Worm (Caenorhabditis elegans): ENCODE measurements around the gene C28D4.5.

The C28D4.5 gene

DNA sequence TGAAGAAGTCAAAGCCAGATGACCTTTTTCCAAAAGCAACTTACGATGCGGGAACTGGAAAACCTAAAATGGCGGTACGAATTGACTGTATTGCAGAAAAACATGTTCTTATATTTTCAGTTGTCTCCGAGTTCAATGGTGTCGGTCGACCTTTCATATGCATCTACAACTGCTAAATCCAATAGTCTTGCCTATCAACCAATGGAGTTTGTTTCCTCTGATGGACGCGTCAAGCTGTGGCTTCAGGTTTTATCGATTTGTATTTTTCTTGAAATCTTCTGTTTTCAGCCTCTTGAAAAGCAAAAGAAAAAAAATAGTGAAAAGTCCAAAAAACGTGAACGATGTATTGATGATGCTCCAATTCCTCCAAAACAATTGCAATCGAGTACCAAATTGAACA is 32.4 kb downstream of the C28D4.5 start:
- TF ChIP-seq efl-1 (optimal IDR thresholded peaks at IDR 0.05) (no peak), efl-1 (GFP tag; optimal IDR thresholded peaks at IDR 0.05 in 1 of 2) (peak in 1 of 2 experiments; percentile 48), sox-4 (tag; optimal IDR thresholded peaks at IDR 0.05) (no peak), zag-1 (tag; optimal IDR thresholded peaks at IDR 0.05) (no peak)

DNA sequence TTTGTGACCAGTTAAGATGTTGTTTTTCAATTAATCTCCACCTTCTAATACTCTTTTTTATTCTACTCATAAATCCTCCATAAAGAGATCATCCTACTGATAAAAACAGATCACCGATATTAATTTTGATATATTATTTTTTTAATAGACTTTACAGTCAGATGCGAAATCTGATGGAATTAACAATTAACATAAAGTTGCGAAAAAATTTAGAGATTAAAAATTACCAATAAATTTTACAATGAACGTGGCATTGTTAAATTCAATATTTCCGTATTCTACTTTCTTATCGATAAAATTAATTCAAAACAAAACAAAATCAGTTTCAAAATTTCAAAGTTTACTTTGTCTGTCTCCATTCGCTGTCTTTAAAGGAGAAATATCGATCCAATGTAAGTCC is 33.9 kb downstream of the C28D4.5 start, which contains the start of gene K01H12.4:
TSS of gene K01H12.4 (plus strand) at position 301 of the 400 bp plus-strand sequence.
- TF ChIP-seq elt-2 (tag; optimal IDR thresholded peaks at IDR 0.05) (no peak), zag-1 (tag; optimal IDR thresholded peaks at IDR 0.05) (no peak), lin-39 (tag; optimal IDR thresholded peaks at IDR 0.05) (no peak), sptf-1 (tag; optimal IDR thresholded peaks at IDR 0.05) (no peak), nhr-76 (tag; optimal IDR thresholded peaks at IDR 0.05) (no peak), ama-1 (optimal IDR thresholded peaks at IDR 0.05) (no peak), aha-1 (tag; optimal IDR thresholded peaks at IDR 0.05) (no peak), ets-5 (GFP tag; IDR thresholded peaks at IDR 0.05) (no peak), pax-3 (tag; optimal IDR thresholded peaks at IDR 0.05) (no peak), egl-27 (tag; optimal IDR thresholded peaks at IDR 0.05) (no peak), ceh-63 (GFP tag; optimal IDR thresholded peaks at IDR 0.05) (no peak), unc-62 (GFP tag; optimal IDR thresholded peaks at IDR 0.05) (no peak), alr-1 (tag; optimal IDR thresholded peaks at IDR 0.05; ENCODE audit: borderline replicate concordance) (no peak)

DNA sequence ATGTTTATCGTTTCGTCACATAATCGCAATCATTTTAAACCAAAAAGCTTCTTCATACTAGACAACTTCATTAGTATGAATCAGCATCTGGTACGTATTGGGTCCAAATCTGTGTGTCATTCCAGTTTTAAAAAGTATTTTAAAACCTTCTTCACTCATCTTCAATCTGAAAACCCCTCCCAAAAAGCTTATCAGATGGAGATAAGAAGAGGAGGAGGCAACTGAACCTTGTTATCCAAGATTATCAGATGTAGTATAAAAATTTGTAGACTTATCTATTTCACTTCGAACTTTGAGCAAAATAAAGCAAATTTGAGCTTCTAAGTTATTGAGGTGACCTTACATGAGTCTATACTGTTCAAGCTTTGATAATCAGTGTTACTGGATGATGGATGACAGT is 36.8 kb downstream of the C28D4.5 start, which contains the start of gene nhr-38:
TSS of gene nhr-38 (plus strand) at position 301 of the 400 bp plus-strand sequence.
- peak; percentile 0 for TF ChIP-seq dsc-1 (tag; optimal IDR thresholded peaks at IDR 0.05)
- no peak for TF ChIP-seq lin-13 (GFP tag; optimal IDR thresholded peaks at IDR 0.05)

DNA sequence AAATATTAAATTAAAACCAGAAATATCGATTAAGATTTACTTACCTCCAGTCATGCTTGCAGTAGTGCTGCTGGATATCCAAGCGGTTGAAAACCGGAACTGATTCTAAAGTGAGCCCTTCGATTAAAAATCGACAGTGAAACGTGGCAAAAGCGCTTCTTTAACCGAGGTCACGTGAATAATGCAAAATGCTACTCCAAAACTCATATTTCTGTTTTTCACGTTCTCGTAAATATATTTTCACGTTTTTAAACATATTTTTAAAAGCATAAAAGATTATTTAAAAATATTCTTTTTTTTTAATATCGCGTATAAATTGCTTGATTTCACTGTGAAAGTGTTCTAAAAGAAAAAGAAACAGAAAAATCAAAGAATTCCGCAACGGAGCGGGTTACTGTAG is 37.5 kb downstream of the C28D4.5 start, which contains the start of gene ant-1.3:
TSS of gene ant-1.3 (minus strand) at position 101 of the 400 bp plus-strand sequence.
- no peak for TF ChIP-seq lir-3 (tag; optimal IDR thresholded peaks at IDR 0.05; ENCODE audit: poor library complexity)
- no peak for TF ChIP-seq ztf-11 (tag; optimal IDR thresholded peaks at IDR 0.05)
- no peak for TF ChIP-seq irx-1 (tag; optimal IDR thresholded peaks at IDR 0.05)
- no peak for TF ChIP-seq lsy-2 (tag; optimal IDR thresholded peaks at IDR 0.05)
- no peak for TF ChIP-seq Y116A8C.19 (tag; optimal IDR thresholded peaks at IDR 0.05; ENCODE audit: borderline replicate concordance)
- TF ChIP-seq rnt-1 (tag; optimal IDR thresholded peaks at IDR 0.05) = no peak
- no peak for TF ChIP-seq unc-98 (GFP tag; IDR thresholded peaks at IDR 0.05)
- TF ChIP-seq efl-1 (optimal IDR thresholded peaks at IDR 0.05) = no peak
- TF ChIP-seq efl-1 (GFP tag; optimal IDR thresholded peaks at IDR 0.05 in 1 of 2) = no peak
- TF ChIP-seq jun-1 (tag; optimal IDR thresholded peaks at IDR 0.05) = no peak
- no peak for TF ChIP-seq ceh-8 (GFP tag; optimal IDR thresholded peaks at IDR 0.05)
- no peak for TF ChIP-seq nhr-90 (tag; optimal IDR thresholded peaks at IDR 0.05; ENCODE audit: poor library complexity)
- no peak for TF ChIP-seq nhr-77 (tag; optimal IDR thresholded peaks at IDR 0.05)
- TF ChIP-seq nhr-76 (tag; optimal IDR thresholded peaks at IDR 0.05) = no peak
- no peak for TF ChIP-seq skn-1 (tag; optimal IDR thresholded peaks at IDR 0.05)
- TF ChIP-seq zag-1 (tag; optimal IDR thresholded peaks at IDR 0.05) = no peak

DNA sequence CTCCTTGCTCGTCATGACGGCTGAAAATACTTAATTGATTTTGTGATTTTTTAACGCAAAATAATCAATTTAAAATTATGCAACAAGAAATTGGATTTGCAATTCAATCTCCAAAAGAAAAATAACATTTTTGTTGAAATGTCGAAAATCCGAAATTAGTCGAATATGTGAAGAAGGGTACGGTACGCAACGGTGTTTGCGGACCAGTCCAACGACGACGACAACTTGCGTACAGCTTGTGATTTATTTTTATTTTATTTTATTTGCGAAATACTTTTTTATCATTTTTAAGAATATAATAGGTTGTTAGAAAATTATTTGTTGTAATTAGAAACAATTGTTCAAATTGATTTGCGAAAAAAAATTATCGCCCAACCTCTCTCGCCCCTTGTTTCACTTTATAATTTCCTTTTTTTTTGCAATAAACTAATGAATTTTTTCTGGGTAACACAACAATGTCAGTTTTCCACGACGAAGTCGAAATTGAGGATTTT is 39.9 kb downstream of the C28D4.5 start, which contains the start of the genes dcaf-1 and dph-3:
TSS of gene dcaf-1 (minus strand) at position 20 of the 494 bp plus-strand sequence.
TSS of gene dph-3 (plus strand) at position 444 of the 494 bp plus-strand sequence.
- TF ChIP-seq ztf-11 (tag; optimal IDR thresholded peaks at IDR 0.05) (no peak), dsc-1 (tag; optimal IDR thresholded peaks at IDR 0.05) (no peak), isw-1 (GFP tag; IDR thresholded peaks at IDR 0.05) (peak; percentile 17; the same call in 1 of the 2 replicates), unc-98 (GFP tag; IDR thresholded peaks at IDR 0.05) (no peak), F16B12.6 (tag; optimal IDR thresholded peaks at IDR 0.05) (peak; percentile 90), sptf-1 (tag; optimal IDR thresholded peaks at IDR 0.05) (no peak), nhr-71 (tag; optimal IDR thresholded peaks at IDR 0.05) (peak; percentile 59), ceh-82 (tag; optimal IDR thresholded peaks at IDR 0.05) (peak in 2 of 3 experiments; percentile 23 to 35), efl-1 (optimal IDR thresholded peaks at IDR 0.05) (peak; percentile 42 to 55), efl-1 (GFP tag; optimal IDR thresholded peaks at IDR 0.05 in 1 of 2) (peak; percentile 55 to 89), elt-3 (tag; optimal IDR thresholded peaks at IDR 0.05) (peak in 1 of 6 experiments; percentile 9), unc-62 (GFP tag; optimal IDR thresholded peaks at IDR 0.05) (no peak), nhr-19 (GFP tag; conservative IDR thresholded peaks at IDR 0.05) (no peak), lin-15B (tag; optimal IDR thresholded peaks at IDR 0.05) (peak; percentile 3), nhr-47 (tag; optimal IDR thresholded peaks at IDR 0.05) (peak; percentile 36), dpl-1 (GFP tag; optimal IDR thresholded peaks at IDR 0.05) (peak; percentile 34 to 68 (median 51)), blmp-1 (tag; optimal IDR thresholded peaks at IDR 0.05) (peak; percentile 55), lsy-2 (tag; optimal IDR thresholded peaks at IDR 0.05) (peak; percentile 96 to 99), lin-35 (GFP tag; optimal IDR thresholded peaks at IDR 0.05) (peak; percentile 50 to 65), skn-1 (tag; optimal IDR thresholded peaks at IDR 0.05) (peak; percentile 45), swsn-7 (tag; optimal IDR thresholded peaks at IDR 0.05) (peak; percentile 35), xbp-1 (tag; optimal IDR thresholded peaks at IDR 0.05) (peak; percentile 16)

All from whole organism, L1 larva.